Worm (Caenorhabditis elegans) whole organism, L3 larva: ENCODE data around the gene T09F3.5.

Experiments
- ama-1 ChIP-seq: fragments of 150-350 bp; optimal IDR thresholded peaks from 2 replicates; lab custom pipeline; 2018
- nhr-77 ChIP-seq: fragments of 150-350 bp; optimal IDR thresholded peaks from 2 replicates; lab custom pipeline; 2014; ENCODE audit warnings: missing biosample characterization, missing genetic modification characterization

- TF ChIP-seq ama-1 (no peak), nhr-77 (tag; lab: Kevin White, UChicago) (no peak)
Measured at ce11 chrII:10374776-10375175, 21.9 kb upstream of the T09F3.5 start.
